Worm (Caenorhabditis elegans) whole organism, early embryonic: Measurements from ENCODE around the gene srx-44.

Source experiments
- B0310.2 ChIP-seq: sonication (generic microtip); optimal IDR thresholded peaks from 2 replicates; lab custom pipeline; 2016; ENCODE audit warnings: mild to moderate bottlenecking, missing genetic modification characterization, missing compliant biosample characterization
- aly-1 ChIP-seq: sonication (generic microtip); optimal IDR thresholded peaks from 2 replicates; lab custom pipeline; 2016; ENCODE audit warnings: missing genetic modification characterization, missing compliant biosample characterization
- ama-1 ChIP-seq: fragments of 150-350 bp; optimal IDR thresholded peaks from 2 replicates; lab custom pipeline; 2014
- flt-1 ChIP-seq: fragments of 200-800 bp; sonication (Bioruptor generic); IDR thresholded peaks from 2 replicates; pipeline ENCODE4 v1.3.6; 2022; ENCODE audit warnings: missing genetic modification characterization, missing compliant biosample characterization
- hmg-4 ChIP-seq: fragments of 200-800 bp; sonication (Bioruptor generic); optimal IDR thresholded peaks from 2 replicates; lab custom pipeline; 2018; ENCODE audit warnings: mild to moderate bottlenecking, missing genetic modification characterization, missing compliant biosample characterization
- pes-1 ChIP-seq: fragments of 200-800 bp; sonication (Bioruptor generic); IDR thresholded peaks from 2 replicates; pipeline ENCODE4 v1.3.6; 2022; ENCODE audit warnings: missing genetic modification reagents, missing genetic modification characterization, missing compliant biosample characterization
- tbx-37 ChIP-seq: fragments of 200-800 bp; sonication (Bioruptor generic); conservative IDR thresholded peaks from 2 replicates; pipeline ENCODE4 v1.3.6; 2022; ENCODE audit warnings: missing genetic modification reagents, missing genetic modification characterization, missing compliant biosample characterization

- TF ChIP-seq ama-1 (lab: Kevin White, UChicago): no peak
- no peak for TF ChIP-seq pes-1
- no peak for TF ChIP-seq flt-1 (GFP tag; lab: Robert Waterston, UW)
- TF ChIP-seq tbx-37 (GFP tag; lab: Robert Waterston, UW): no peak
- TF ChIP-seq B0310.2 (tag; lab: Kevin White, UChicago): no peak
- no peak for TF ChIP-seq hmg-4 (GFP tag; lab: Kevin White, UChicago)
- TF ChIP-seq aly-1 (tag; lab: Kevin White, UChicago): no peak
Observed at ce11 chrV:16023051-16023450, 2.9 kb downstream of the srx-44 start, which contains the start of gene cwc-15.
